Worm (Caenorhabditis elegans): Measurements from ENCODE around the gene K09C4.9.

- TF ChIP-seq nhr-25 (tag; optimal IDR thresholded peaks at IDR 0.05) = no peak
- TF ChIP-seq mdl-1 (tag; optimal IDR thresholded peaks at IDR 0.05) = no peak
- TF ChIP-seq lin-15B (tag; optimal IDR thresholded peaks at IDR 0.05) = no peak
- TF ChIP-seq zag-1 (tag; optimal IDR thresholded peaks at IDR 0.05) = no peak
These were observed 26.2 kb upstream of the K09C4.9 start for ce11 chrX:3297812-3298211.
